Worm (Caenorhabditis elegans) whole organism, L1 larva: ENCODE data around the gene Y39A1A.21.

ENCODE experiments used
- C34B4.2 ChIP-seq: sonication (generic microtip); optimal IDR thresholded peaks from 2 replicates; lab custom pipeline; 2017; ENCODE audit warnings: mild to moderate bottlenecking, missing genetic modification characterization, missing compliant biosample characterization
- egl-13 ChIP-seq: sonication (generic microtip); optimal IDR thresholded peaks from 2 replicates; lab custom pipeline; 2016; ENCODE audit warnings: missing genotype, missing genetic modification reagents, missing genetic modification characterization, missing compliant biosample characterization
- grh-1 ChIP-seq: fragments of 200-800 bp; sonication (Bioruptor generic); IDR thresholded peaks from 2 replicates; pipeline ENCODE4 v1.3.6; 2022; ENCODE audit warnings: missing genetic modification reagents, missing genetic modification characterization, missing compliant biosample characterization
- nhr-47 ChIP-seq: sonication (generic microtip); optimal IDR thresholded peaks from 2 replicates; lab custom pipeline; 2016; ENCODE audit warnings: mild to moderate bottlenecking, missing genetic modification characterization, moderate library complexity, missing compliant biosample characterization
- nhr-77 ChIP-seq: fragments of 150-350 bp; optimal IDR thresholded peaks from 2 replicates; lab custom pipeline; 2014; ENCODE audit warnings: missing biosample characterization, missing genetic modification characterization
- nhr-84 ChIP-seq: sonication (generic microtip); optimal IDR thresholded peaks from 2 replicates; lab custom pipeline; 2017; ENCODE audit warnings: missing biosample characterization, missing genetic modification characterization

ce11 chrIII:10653479-10653878 is 53.3 kb downstream of the Y39A1A.21 start:
- no peak for TF ChIP-seq C34B4.2 (tag; lab: Kevin White, UChicago)
- no peak for TF ChIP-seq egl-13 (tag; lab: Kevin White, UChicago)
- no peak for TF ChIP-seq nhr-47
- no peak for TF ChIP-seq nhr-77 (tag; lab: Kevin White, UChicago)
- TF ChIP-seq nhr-84 (tag; lab: Kevin White, UChicago), result no peak
- no peak for TF ChIP-seq grh-1
